Fruit fly (Drosophila melanogaster) whole organism, pupa: ENCODE data around the gene CG43938.

Experiments
- CG13204 ChIP-seq: fragments of 200-800 bp; sonication (Bioruptor generic); optimal IDR thresholded peaks from 2 replicates; lab custom pipeline; 2018; ENCODE audit warnings: missing biosample characterization, mild to moderate bottlenecking, missing genetic modification characterization, moderate library complexity
- CG17806 ChIP-seq: fragments of 200-800 bp; sonication (Bioruptor generic); optimal IDR thresholded peaks from 2 replicates; lab custom pipeline; 2018; ENCODE audit warnings: missing biosample characterization, mild to moderate bottlenecking, missing genetic modification characterization, moderate library complexity
- CG32121 ChIP-seq: fragments of 200-800 bp; sonication (Bioruptor generic); IDR thresholded peaks from 2 replicates; pipeline ENCODE4 v1.3.6; 2022; ENCODE audit warnings: missing biosample characterization, missing genetic modification characterization
- Snoo ChIP-seq: fragments of 200-800 bp; sonication (Bioruptor generic); optimal IDR thresholded peaks from 3 replicates; lab custom pipeline; 2017; ENCODE audit warnings: missing biosample characterization, mild to moderate bottlenecking, missing genetic modification characterization, inconsistent platforms
- fd96Ca ChIP-seq: fragments of 200-800 bp; sonication (Bioruptor generic); IDR thresholded peaks from 3 replicates; pipeline ENCODE4 v1.3.6; 2022; ENCODE audit warnings: missing biosample characterization, missing genetic modification characterization

DNA sequence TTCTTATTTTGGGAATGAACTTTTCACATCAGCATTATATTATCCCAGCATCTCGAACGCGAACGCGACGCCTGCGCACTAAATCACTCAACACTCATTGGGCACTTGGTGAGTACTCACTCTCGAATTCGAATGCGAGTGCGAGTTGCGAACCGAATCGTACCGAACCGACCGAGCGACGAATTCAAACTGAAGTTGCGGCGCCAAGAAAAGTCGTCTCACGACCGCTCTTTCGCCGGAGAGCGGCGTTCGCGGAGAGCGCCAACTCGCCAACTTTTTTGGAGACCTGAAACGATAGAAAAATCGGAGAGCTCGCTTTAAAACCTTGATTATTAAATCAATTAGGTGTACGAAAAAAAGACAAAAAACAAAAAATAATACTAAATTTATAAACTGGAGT is 21.5 kb upstream of the CG43938 start:
- no peak for TF ChIP-seq CG32121 (GFP tag; lab: Robert Waterston, UW)
- TF ChIP-seq CG17806 (tag; lab: Kevin White, UChicago), result no peak
- TF ChIP-seq CG13204 (GFP tag; lab: Kevin White, UChicago), result no peak
- TF ChIP-seq fd96Ca (GFP tag; lab: Robert Waterston, UW), result no peak
- TF ChIP-seq Snoo, result no peak
